Fruit fly (Drosophila melanogaster): Measurements from ENCODE around the gene CG15172.

The CG15172 gene

dm6 chr2L:19021278-19022220 is 668 bp upstream of the CG15172 start (continued):
- TF ChIP-seq Adf1 (GFP tag; IDR thresholded peaks at IDR 0.05) (peak; percentile 44; the same call in 1 of the 2 replicates), Max (GFP tag; optimal IDR thresholded peaks at IDR 0.05) (peak; percentile 60), CG6654 (GFP tag; optimal IDR thresholded peaks at IDR 0.05) (peak; percentile 38), Hr51 (GFP tag; optimal IDR thresholded peaks at IDR 0.05) (peak; percentile 12 to 89), CG10209 (GFP tag; optimal IDR thresholded peaks at IDR 0.05) (peak; percentile 81), zfh2 (GFP tag; optimal IDR thresholded peaks at IDR 0.05) (peak; percentile 38), Hsf (GFP tag; optimal IDR thresholded peaks at IDR 0.05) (peak; percentile 71), lola (GFP tag; optimal IDR thresholded peaks at IDR 0.05) (peak in 1 of 3 experiments; percentile 76), gsb-n (tag; optimal IDR thresholded peaks at IDR 0.05) (peak; percentile 65), CG31441 (GFP tag; IDR thresholded peaks at IDR 0.05) (peak; percentile 85), Oaz (GFP tag; IDR thresholded peaks at IDR 0.05) (no peak), lab (GFP tag; optimal IDR thresholded peaks at IDR 0.05) (peak; percentile 83), Ptx1 (GFP tag; IDR thresholded peaks at IDR 0.05) (peak; percentile 86), CG10431 (GFP tag; optimal IDR thresholded peaks at IDR 0.05) (peak; percentile 67), CG13624 (GFP tag; optimal IDR thresholded peaks at IDR 0.05) (peak; percentile 4), Trl (optimal IDR thresholded peaks at IDR 0.05) (no peak), Trl (GFP tag; optimal IDR thresholded peaks at IDR 0.05) (peak; percentile 6), HmgZ (tag; optimal IDR thresholded peaks at IDR 0.05) (peak; percentile 68), Ada2b (GFP tag; IDR thresholded peaks at IDR 0.05) (peak; percentile 65), Eip74EF (GFP tag; optimal IDR thresholded peaks at IDR 0.05) (peak in 1 of 2 experiments; percentile 80), CG15011 (GFP tag; optimal IDR thresholded peaks at IDR 0.05) (peak; percentile 67), dan (GFP tag; IDR thresholded peaks at IDR 0.05) (no peak), CG2875 (GFP tag; optimal IDR thresholded peaks at IDR 0.05) (peak; percentile 68), CG12071 (GFP tag; optimal IDR thresholded peaks at IDR 0.05) (peak; percentile 56), chinmo (GFP tag; IDR thresholded peaks at IDR 0.05; ENCODE audit: partially characterized antibody) (0 out of 4 replicates have a peak, but pooled peaks have one; percentile 51), Rx (GFP tag; IDR thresholded peaks at IDR 0.05) (no peak), CG13894 (tag; optimal IDR thresholded peaks at IDR 0.05) (peak; percentile 55), Hey (tag; optimal IDR thresholded peaks at IDR 0.05) (peak; percentile 89), Jarid2 (GFP tag; optimal IDR thresholded peaks at IDR 0.05) (peak; percentile 41), NfI (GFP tag; optimal IDR thresholded peaks at IDR 0.05) (peak; percentile 83), Scr (GFP tag; IDR thresholded peaks at IDR 0.05; ENCODE audit: partially characterized antibody) (no peak), CG14710 (tag; optimal IDR thresholded peaks at IDR 0.05) (peak; percentile 56), CG17829 (tag; optimal IDR thresholded peaks at IDR 0.05) (peak; percentile 75), CG7987 (GFP tag; optimal IDR thresholded peaks at IDR 0.05) (peak; percentile 3), CG14014 (GFP tag; IDR thresholded peaks at IDR 0.05) (peak; percentile 76), CG1602 (GFP tag; optimal IDR thresholded peaks at IDR 0.05) (peak; percentile 68), CG1647 (GFP tag; optimal IDR thresholded peaks at IDR 0.05) (no peak), dmrt99B (tag; optimal IDR thresholded peaks at IDR 0.05) (peak; percentile 85), CG11723 (GFP tag; optimal IDR thresholded peaks at IDR 0.05) (peak; percentile 55), CG10321 (GFP tag; IDR thresholded peaks at IDR 0.05) (no peak), CG10274 (GFP tag; optimal IDR thresholded peaks at IDR 0.05) (peak; percentile 11), CG8765 (GFP tag; IDR thresholded peaks at IDR 0.05) (no peak), tio (GFP tag; optimal IDR thresholded peaks at IDR 0.05) (peak; percentile 67), klu (GFP tag; IDR thresholded peaks at IDR 0.05) (peak; percentile 66; the same call in 1 of the 2 replicates), CG32532 (GFP tag; IDR thresholded peaks at IDR 0.05) (peak; percentile 52), Sox100B (GFP tag; optimal IDR thresholded peaks at IDR 0.05) (peak; percentile 86), CG5953 (GFP tag; IDR thresholded peaks at IDR 0.05) (no peak)
